Worm (Caenorhabditis elegans) whole organism, early embryonic: Measurements from ENCODE around the gene T01E8.1.

ENCODE experiments used
- B0310.2 ChIP-seq: sonication (generic microtip); optimal IDR thresholded peaks from 2 replicates; lab custom pipeline; 2016; ENCODE audit warnings: mild to moderate bottlenecking, missing genetic modification characterization, missing compliant biosample characterization
- F13C5.2 ChIP-seq: sonication (generic microtip); optimal IDR thresholded peaks from 2 replicates; lab custom pipeline; 2017; ENCODE audit warnings: mild to moderate bottlenecking, missing genetic modification characterization, inconsistent platforms, missing compliant biosample characterization
- aly-1 ChIP-seq: sonication (generic microtip); optimal IDR thresholded peaks from 2 replicates; lab custom pipeline; 2016; ENCODE audit warnings: missing genetic modification characterization, missing compliant biosample characterization
- ama-1 ChIP-seq: fragments of 150-350 bp; optimal IDR thresholded peaks from 2 replicates; lab custom pipeline; 2014
- ceh-13 ChIP-seq: fragments of 200-800 bp; sonication (Bioruptor generic); optimal IDR thresholded peaks from 2 replicates; lab custom pipeline; 2018; ENCODE audit warnings: mild to moderate bottlenecking, missing genetic modification characterization, missing compliant biosample characterization
- ceh-36 ChIP-seq: sonication (generic microtip); optimal IDR thresholded peaks from 2 replicates; lab custom pipeline; 2016; ENCODE audit warnings: missing genetic modification characterization, inconsistent platforms, missing compliant biosample characterization
- ets-7 ChIP-seq: sonication (generic microtip); optimal IDR thresholded peaks from 2 replicates; lab custom pipeline; 2016; ENCODE audit warnings: missing genotype, missing genetic modification characterization, missing compliant biosample characterization
- flt-1 ChIP-seq: fragments of 200-800 bp; sonication (Bioruptor generic); IDR thresholded peaks from 2 replicates; pipeline ENCODE4 v1.3.6; 2022; ENCODE audit warnings: missing genetic modification characterization, missing compliant biosample characterization
- hmbx-1 ChIP-seq: sonication (generic microtip); optimal IDR thresholded peaks from 2 replicates; lab custom pipeline; 2016; ENCODE audit warnings: mild to moderate bottlenecking, missing genetic modification characterization, missing compliant biosample characterization
- hmg-4 ChIP-seq: fragments of 200-800 bp; sonication (Bioruptor generic); optimal IDR thresholded peaks from 2 replicates; lab custom pipeline; 2018; ENCODE audit warnings: mild to moderate bottlenecking, missing genetic modification characterization, missing compliant biosample characterization
- hnd-1 ChIP-seq: sonication (generic microtip); optimal IDR thresholded peaks from 2 replicates; lab custom pipeline; 2016; ENCODE audit warnings: missing genetic modification characterization, missing compliant biosample characterization
- pes-1 ChIP-seq: fragments of 200-800 bp; sonication (Bioruptor generic); IDR thresholded peaks from 2 replicates; pipeline ENCODE4 v1.3.6; 2022; ENCODE audit warnings: missing genetic modification reagents, missing genetic modification characterization, missing compliant biosample characterization
- scrt-1 ChIP-seq: fragments of 200-800 bp; sonication (Bioruptor generic); IDR thresholded peaks from 2 replicates; pipeline ENCODE4 v1.3.6; 2022; ENCODE audit warnings: missing genetic modification characterization, missing compliant biosample characterization
- sea-1 ChIP-seq: fragments of 200-800 bp; sonication (Bioruptor generic); conservative IDR thresholded peaks from 2 replicates; pipeline ENCODE4 v1.3.6; 2022; ENCODE audit warnings: missing genetic modification characterization, missing compliant biosample characterization
- tbx-11 ChIP-seq: fragments of 200-800 bp; sonication (Bioruptor generic); IDR thresholded peaks from 2 replicates; pipeline ENCODE4 v1.3.6; 2022; ENCODE audit warnings: missing genetic modification characterization, missing compliant biosample characterization
- tbx-37 ChIP-seq: fragments of 200-800 bp; sonication (Bioruptor generic); conservative IDR thresholded peaks from 2 replicates; pipeline ENCODE4 v1.3.6; 2022; ENCODE audit warnings: missing genetic modification reagents, missing genetic modification characterization, missing compliant biosample characterization
- tra-4 ChIP-seq: sonication (generic microtip); optimal IDR thresholded peaks from 2 replicates; lab custom pipeline; 2017; ENCODE audit warnings: missing genetic modification characterization, missing compliant biosample characterization

T01E8.1 gene

ce11 chrII:10197091-10197675, 9.3 kb upstream of the T01E8.1 start, which contains the start of gene R05H5.3:
R05H5.3 (plus strand) TSS chrII:10197625.
- TF ChIP-seq F13C5.2 (tag; lab: Kevin White, UChicago) (no peak), aly-1 (tag; lab: Kevin White, UChicago) (no peak), hmbx-1 (tag; lab: Kevin White, UChicago) (no peak), ceh-36 (tag; lab: Kevin White, UChicago) (no peak), ceh-13 (GFP tag; lab: Kevin White, UChicago) (no peak), flt-1 (GFP tag; lab: Robert Waterston, UW) (no peak), B0310.2 (tag; lab: Kevin White, UChicago) (no peak), hnd-1 (tag; lab: Kevin White, UChicago) (no peak), scrt-1 (no peak), sea-1 (no peak)

DNA sequence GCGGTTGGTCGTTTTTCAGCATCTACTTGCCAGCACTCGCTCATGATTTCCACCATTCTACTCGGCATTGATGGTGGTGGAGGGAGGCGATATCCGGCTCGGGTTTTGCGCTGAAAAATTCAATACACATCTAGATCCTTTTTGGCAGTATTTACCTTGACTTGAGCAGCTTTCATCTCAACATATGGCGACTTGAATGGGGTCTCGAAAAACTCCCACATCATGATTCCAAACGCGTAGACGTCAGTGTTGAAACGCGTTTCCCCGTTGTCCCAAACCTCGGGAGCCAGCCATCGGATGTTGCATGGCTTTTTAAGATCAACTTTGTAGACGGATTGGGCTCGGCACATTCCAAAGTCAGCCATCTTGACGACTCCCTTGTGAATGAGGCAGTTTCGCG, 8.0 kb upstream of the T01E8.1 start:
- TF ChIP-seq tra-4 (tag; lab: Kevin White, UChicago): no peak
- no peak for TF ChIP-seq ceh-13 (GFP tag; lab: Kevin White, UChicago)
- TF ChIP-seq ets-7 (tag; lab: Kevin White, UChicago): no peak
- no peak for TF ChIP-seq pes-1 (GFP tag; lab: Robert Waterston, UW)
- no peak for TF ChIP-seq tbx-11 (GFP tag; lab: Robert Waterston, UW)
- no peak for TF ChIP-seq hnd-1 (tag; lab: Kevin White, UChicago)

ce11 chrII:10199906-10200305, 6.6 kb upstream of the T01E8.1 start, which contains the start of gene R05H5.4:
R05H5.4 (minus strand) TSS chrII:10200006.
- TF ChIP-seq hmg-4 (GFP tag; lab: Kevin White, UChicago): no peak

- TF ChIP-seq scrt-1 (no peak), pes-1 (GFP tag; lab: Robert Waterston, UW) (peak; percentile 61; the same call in 1 of the 2 replicates), hmg-4 (GFP tag; lab: Kevin White, UChicago) (no peak), hnd-1 (tag; lab: Kevin White, UChicago) (no peak), aly-1 (tag; lab: Kevin White, UChicago) (no peak), flt-1 (GFP tag; lab: Robert Waterston, UW) (no peak), tra-4 (tag; lab: Kevin White, UChicago) (no peak), B0310.2 (tag; lab: Kevin White, UChicago) (no peak), ets-7 (tag; lab: Kevin White, UChicago) (no peak), ama-1 (lab: Kevin White, UChicago) (no peak), hmbx-1 (tag; lab: Kevin White, UChicago) (no peak), ceh-36 (tag; lab: Kevin White, UChicago) (no peak), ceh-13 (GFP tag; lab: Kevin White, UChicago) (no peak), sea-1 (no peak), F13C5.2 (tag; lab: Kevin White, UChicago) (no peak), tbx-11 (GFP tag; lab: Robert Waterston, UW) (no peak), tbx-37 (GFP tag; lab: Robert Waterston, UW) (peak; percentile 65; the same call in 1 of the 2 replicates)
These were observed 5.8 kb upstream of the T01E8.1 start, which contains the start of gene arv-1 for ce11 chrII:10200759-10201158. arv-1 (minus strand) TSS chrII:10200823.

DNA sequence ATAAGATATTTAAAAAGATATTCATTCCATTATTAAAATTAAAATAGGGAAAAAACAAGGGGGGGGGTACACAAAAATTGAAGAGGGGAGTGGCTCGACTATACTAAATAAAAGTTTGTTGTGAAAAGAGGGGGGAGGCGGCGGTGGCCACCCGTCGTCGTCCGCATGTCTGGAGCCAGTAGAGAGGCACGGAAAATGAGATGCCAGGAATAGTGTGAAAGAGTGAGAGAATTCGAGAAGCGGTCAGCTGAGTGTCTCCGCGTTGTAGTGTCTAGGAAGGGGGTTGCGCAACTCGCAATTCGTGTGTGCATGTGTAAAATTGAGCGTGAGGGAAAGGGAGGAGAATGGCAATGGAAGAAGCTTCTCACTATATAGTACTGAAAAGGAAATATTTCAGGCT, 4.2 kb upstream of the T01E8.1 start:
- TF ChIP-seq hmg-4 (GFP tag; lab: Kevin White, UChicago) (peak; percentile 84), F13C5.2 (tag; lab: Kevin White, UChicago) (peak; percentile 64), tra-4 (tag; lab: Kevin White, UChicago) (no peak)

DNA sequence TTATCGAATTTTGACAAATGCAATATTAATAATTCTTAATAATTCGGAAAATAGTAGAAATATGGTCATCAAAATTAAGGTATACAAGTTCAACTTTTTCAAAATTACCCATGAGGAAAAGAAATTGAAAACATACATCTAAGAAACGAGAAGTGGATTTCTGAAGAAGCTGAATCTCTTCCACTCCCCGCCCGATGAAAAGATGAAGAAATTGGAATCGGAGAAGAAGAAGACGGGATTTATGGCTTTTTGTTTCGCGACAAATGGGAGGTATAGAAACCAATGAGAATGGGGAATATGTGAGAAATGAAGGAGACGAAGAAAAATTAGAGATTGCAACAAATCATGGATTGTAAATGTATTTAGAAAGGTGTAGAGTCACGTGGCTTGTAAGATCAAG, 3.5 kb upstream of the T01E8.1 start:
- no peak for TF ChIP-seq tbx-11 (GFP tag; lab: Robert Waterston, UW)
- TF ChIP-seq hnd-1 (tag; lab: Kevin White, UChicago): no peak
- no peak for TF ChIP-seq hmbx-1 (tag; lab: Kevin White, UChicago)
- no peak for TF ChIP-seq B0310.2 (tag; lab: Kevin White, UChicago)
- TF ChIP-seq sea-1: no peak
- no peak for TF ChIP-seq scrt-1
- no peak for TF ChIP-seq ama-1 (lab: Kevin White, UChicago)
- no peak for TF ChIP-seq hmg-4 (GFP tag; lab: Kevin White, UChicago)
- no peak for TF ChIP-seq F13C5.2 (tag; lab: Kevin White, UChicago)
- TF ChIP-seq tra-4 (tag; lab: Kevin White, UChicago): no peak
- TF ChIP-seq flt-1 (GFP tag; lab: Robert Waterston, UW): no peak
- TF ChIP-seq ets-7 (tag; lab: Kevin White, UChicago): no peak
- TF ChIP-seq ceh-13 (GFP tag; lab: Kevin White, UChicago): no peak
- TF ChIP-seq pes-1 (GFP tag; lab: Robert Waterston, UW): no peak

DNA sequence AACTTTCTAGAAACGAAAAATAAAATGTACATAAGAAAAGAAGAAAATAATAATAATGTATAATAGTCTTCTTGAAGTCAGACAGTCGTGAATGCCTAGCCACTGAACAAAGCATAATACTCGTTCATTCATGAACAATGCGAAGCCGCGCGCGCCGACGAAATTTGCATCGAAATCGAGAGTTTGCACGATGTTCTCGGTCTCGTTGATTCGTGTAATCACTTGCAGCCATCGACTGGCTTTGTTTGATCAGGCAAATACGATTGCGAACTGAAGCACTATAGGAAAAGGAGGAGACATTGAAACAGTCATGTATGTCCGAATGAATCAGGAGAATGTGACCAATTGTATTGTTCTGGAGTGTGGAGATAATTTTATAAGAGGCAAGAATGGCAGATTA, 2.8 kb upstream of the T01E8.1 start:
- no peak for TF ChIP-seq ets-7 (tag; lab: Kevin White, UChicago)
- TF ChIP-seq tbx-11 (GFP tag; lab: Robert Waterston, UW): no peak

DNA sequence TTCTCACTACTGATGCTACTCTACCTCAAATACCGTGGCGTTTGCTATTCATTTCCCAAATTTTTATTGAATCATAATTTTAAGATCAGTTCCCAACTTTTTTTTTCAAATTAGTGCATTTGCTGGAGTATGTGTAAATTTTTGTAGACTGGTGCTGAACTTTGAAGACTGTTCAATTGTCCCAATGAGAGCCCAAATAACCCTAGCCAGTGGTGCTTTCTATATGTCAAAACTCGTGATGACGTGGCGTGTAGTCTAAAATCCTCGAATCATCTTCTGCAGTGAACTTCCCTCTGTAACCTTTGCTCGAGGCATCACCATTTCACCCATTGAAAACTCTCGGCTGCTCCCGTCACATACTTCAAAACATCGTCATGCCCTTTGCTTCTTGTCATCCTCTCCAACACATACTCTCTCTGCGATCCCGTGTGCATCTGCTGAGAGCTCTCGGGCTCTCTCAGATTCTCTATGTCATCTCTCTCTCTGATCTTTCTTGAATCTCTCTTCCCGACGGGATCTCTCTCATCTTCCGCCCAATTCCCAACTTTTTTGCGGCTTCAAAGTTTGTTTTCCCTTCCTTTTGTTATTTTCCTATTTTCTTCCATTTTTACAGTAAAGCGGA, 2.0 kb upstream of the T01E8.1 start:
- no peak for TF ChIP-seq ceh-13 (GFP tag; lab: Kevin White, UChicago)
